Worm (Caenorhabditis elegans): Measurements from ENCODE around the gene C02E7.10.
"Not testable (repeated sequence)": the region's sequence is repeated elsewhere in the genome, so short reads cannot be mapped to it uniquely, and the experiment has no call there.

C02E7.10 gene

DNA sequence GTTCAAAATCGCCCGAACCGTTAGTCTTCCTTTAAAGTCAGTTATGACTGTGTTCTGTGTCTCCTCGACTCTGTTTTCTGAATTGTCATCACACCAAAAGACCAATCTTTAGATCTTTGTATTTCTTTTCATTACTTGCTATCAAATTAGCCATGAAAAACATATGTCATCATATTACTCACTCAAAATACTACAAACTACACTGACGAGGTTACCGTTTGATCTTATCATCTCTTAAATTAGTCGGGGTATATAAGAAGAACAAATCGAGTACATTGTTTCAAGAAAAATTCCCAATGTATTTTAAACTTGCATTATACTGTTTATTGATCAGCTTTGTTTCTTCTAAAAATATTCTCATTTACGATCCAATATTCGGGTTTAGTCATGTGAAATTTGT, 24.3 kb downstream of the C02E7.10 start, which contains the start of gene ugt-13:
ugt-13 (plus strand) TSS at position 294 of the 400 bp plus-strand sequence.
- no peak for TF ChIP-seq nhr-27 (tag; optimal IDR thresholded peaks at IDR 0.05)
- peak; percentile 7 for TF ChIP-seq lin-40 (tag; optimal IDR thresholded peaks at IDR 0.05)

DNA sequence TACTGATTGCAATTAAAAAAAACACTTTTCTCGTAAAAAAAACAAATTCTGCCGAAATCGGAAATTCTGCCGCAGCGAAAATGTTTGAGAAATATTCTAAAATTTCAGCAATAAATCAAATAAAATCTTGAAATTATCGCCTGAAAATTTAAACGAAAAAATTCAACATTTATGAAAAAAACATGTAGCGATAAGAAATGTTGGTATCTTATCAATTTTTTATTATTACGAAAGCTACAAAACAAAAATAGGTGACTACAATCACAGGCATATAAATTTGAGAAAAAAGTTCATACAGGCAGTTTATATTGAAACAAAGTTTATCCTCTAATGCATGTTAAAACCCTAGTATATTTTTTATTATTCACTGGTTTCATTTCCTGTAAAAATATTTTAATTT, 26.9 kb downstream of the C02E7.10 start, which contains the start of gene ugt-14:
ugt-14 (plus strand) TSS at position 301 of the 400 bp plus-strand sequence.
- TF ChIP-seq hmg-20 (GFP tag; IDR thresholded peaks at IDR 0.05): no peak
- TF ChIP-seq snpc-4 (GFP tag; optimal IDR thresholded peaks at IDR 0.05): no peak
- TF ChIP-seq snpc-4 (tag; optimal IDR thresholded peaks at IDR 0.05): no peak
- no peak for TF ChIP-seq athp-1 (tag; optimal IDR thresholded peaks at IDR 0.05)
- no peak for TF ChIP-seq unc-62 (GFP tag; optimal IDR thresholded peaks at IDR 0.05)
- TF ChIP-seq F49E8.2 (tag; optimal IDR thresholded peaks at IDR 0.05; ENCODE audit: insufficient read depth): no peak
- TF ChIP-seq ztf-28 (GFP tag; IDR thresholded peaks at IDR 0.05): no peak
- TF ChIP-seq ekl-4 (GFP tag; IDR thresholded peaks at IDR 0.05): no peak
- no peak for TF ChIP-seq dpl-1 (GFP tag; optimal IDR thresholded peaks at IDR 0.05)
- TF ChIP-seq Y56A3A.18 (GFP tag; IDR thresholded peaks at IDR 0.05): no peak
- no peak for TF ChIP-seq D2030.7 (GFP tag; IDR thresholded peaks at IDR 0.05)
- TF ChIP-seq aptf-2 (GFP tag; conservative IDR thresholded peaks at IDR 0.05): no peak
- no peak for TF ChIP-seq bed-1 (GFP tag; IDR thresholded peaks at IDR 0.05)
- no peak for TF ChIP-seq ccch-3 (GFP tag; optimal IDR thresholded peaks at IDR 0.05)
- TF ChIP-seq nhr-179 (tag; optimal IDR thresholded peaks at IDR 0.05): no peak
- no peak for TF ChIP-seq lag-1 (GFP tag; IDR thresholded peaks at IDR 0.05)
- no peak for TF ChIP-seq attf-6 (GFP tag; IDR thresholded peaks at IDR 0.05)
- TF ChIP-seq die-1 (tag; optimal IDR thresholded peaks at IDR 0.05): no peak

DNA sequence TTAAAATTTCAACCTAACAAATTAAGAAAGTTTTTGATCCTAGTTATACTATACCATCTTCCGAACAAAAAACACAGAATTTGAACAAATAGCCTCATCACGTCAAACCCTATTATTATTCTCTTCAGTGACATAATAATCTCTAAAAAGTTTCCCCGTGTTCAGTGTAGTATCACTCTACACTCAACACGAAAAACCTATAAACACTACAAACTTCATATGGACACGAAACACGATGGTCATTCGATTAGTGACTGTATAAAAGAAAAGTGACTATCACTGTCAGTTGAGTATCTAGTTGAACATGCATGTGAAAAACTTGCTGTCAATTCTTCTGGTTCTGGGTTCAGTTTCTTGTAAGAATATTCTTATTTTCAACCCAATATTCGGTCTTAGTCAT, 29.1 kb downstream of the C02E7.10 start, which contains the start of gene ugt-8:
ugt-8 (plus strand) TSS at position 235 of the 400 bp plus-strand sequence.
- TF ChIP-seq repo-1 (tag; optimal IDR thresholded peaks at IDR 0.05) (no peak), hlh-12 (tag; optimal IDR thresholded peaks at IDR 0.05) (no peak), nhr-27 (tag; optimal IDR thresholded peaks at IDR 0.05) (no peak), madf-10 (tag; optimal IDR thresholded peaks at IDR 0.05) (no peak), sptf-2 (GFP tag; optimal IDR thresholded peaks at IDR 0.05) (no peak), rpc-1 (optimal IDR thresholded peaks at IDR 0.05) (no peak), rpc-1 (tag; optimal IDR thresholded peaks at IDR 0.05) (no peak)

DNA sequence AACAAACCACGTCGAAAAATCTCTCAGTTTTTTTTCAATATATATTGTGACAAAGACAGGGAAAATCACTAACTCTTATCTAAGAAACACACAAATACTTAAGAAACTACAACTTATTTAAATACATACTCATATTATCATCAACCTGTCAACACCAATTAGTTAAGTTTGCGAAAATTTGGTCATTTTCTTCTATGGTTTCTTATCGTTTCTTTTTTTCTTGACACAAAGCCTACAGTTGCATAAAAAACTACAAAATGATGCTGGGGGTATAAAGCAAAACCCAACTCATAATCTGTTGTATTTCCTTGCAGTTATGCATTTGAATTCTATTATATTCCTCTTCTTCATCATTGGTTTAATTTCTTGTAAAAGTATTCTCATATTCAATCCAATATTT, 31.8 kb downstream of the C02E7.10 start, which contains the start of gene ugt-67:
ugt-67 (plus strand) TSS at position 301 of the 400 bp plus-strand sequence.
- TF ChIP-seq attf-6 (GFP tag; IDR thresholded peaks at IDR 0.05) (no peak), aptf-3 (GFP tag; IDR thresholded peaks at IDR 0.05) (no peak), efl-1 (GFP tag; optimal IDR thresholded peaks at IDR 0.05) (no peak), rcor-1 (GFP tag; IDR thresholded peaks at IDR 0.05) (no peak)

DNA sequence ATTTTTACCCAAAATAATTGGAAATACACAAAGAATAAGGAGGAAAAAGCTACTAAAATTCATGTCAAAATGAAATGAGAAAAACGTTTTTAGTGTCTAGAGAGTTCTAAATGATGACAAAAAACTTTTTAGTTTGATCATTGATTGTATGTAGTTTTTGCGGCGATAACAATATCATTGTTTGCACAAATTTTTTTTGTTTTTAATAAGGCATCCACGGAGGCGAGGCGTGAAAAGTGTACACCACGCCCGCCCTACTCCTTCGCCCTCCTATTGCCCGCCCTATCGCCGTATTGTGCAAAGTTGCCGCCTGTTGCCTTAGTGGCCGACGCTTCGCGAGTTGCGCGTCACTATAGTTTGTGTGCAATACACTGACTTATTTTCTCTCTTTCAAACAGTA, 32.8 kb downstream of the C02E7.10 start, which contains the start of gene ugt-10:
ugt-10 (minus strand) TSS at position 101 of the 400 bp plus-strand sequence.
- TF ChIP-seq hmg-1.2 (GFP tag; IDR thresholded peaks at IDR 0.05): peak; percentile 62
- TF ChIP-seq snpc-4 (GFP tag; optimal IDR thresholded peaks at IDR 0.05): not testable (repeated sequence)
- peak in 1 of 4 experiments; percentile 41 for TF ChIP-seq snpc-4 (tag; optimal IDR thresholded peaks at IDR 0.05)

DNA sequence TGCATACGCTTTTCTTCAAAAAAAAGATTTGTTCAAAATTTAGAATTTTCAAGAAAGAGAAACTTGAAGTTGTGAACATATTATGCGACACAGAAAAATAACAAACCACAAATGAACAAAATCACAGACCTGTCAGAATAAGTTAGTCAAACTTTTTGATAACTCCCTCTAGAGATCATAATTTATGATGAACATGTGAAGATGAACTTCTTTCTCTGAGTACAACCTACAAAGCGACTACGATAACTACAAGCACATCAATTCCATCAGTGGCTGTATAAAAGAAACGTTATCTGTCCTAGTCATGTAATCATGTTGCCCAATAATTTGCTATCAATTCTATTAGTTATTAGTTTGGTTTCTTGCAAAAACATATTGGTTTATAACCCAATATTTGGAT, 37.1 kb downstream of the C02E7.10 start, which contains the start of gene ugt-9:
ugt-9 (plus strand) TSS at position 305 of the 400 bp plus-strand sequence.
- TF ChIP-seq mes-4 (tag; optimal IDR thresholded peaks at IDR 0.05) (no peak), egrh-3 (GFP tag; IDR thresholded peaks at IDR 0.05) (no peak), mel-28 (tag; optimal IDR thresholded peaks at IDR 0.05; ENCODE audit: borderline replicate concordance) (no peak), madf-10 (tag; optimal IDR thresholded peaks at IDR 0.05) (no peak), ztf-6 (GFP tag; IDR thresholded peaks at IDR 0.05) (no peak), bed-2 (GFP tag; IDR thresholded peaks at IDR 0.05) (no peak), nfyb-1 (GFP tag; IDR thresholded peaks at IDR 0.05) (no peak), ztf-18 (tag; optimal IDR thresholded peaks at IDR 0.05) (no peak), lag-1 (GFP tag; IDR thresholded peaks at IDR 0.05) (no peak), ekl-4 (GFP tag; IDR thresholded peaks at IDR 0.05) (no peak), mcd-1 (GFP tag; IDR thresholded peaks at IDR 0.05) (no peak)

Data from whole organism, young adult.